Fruit fly (Drosophila melanogaster) whole organism, embryonic: Measurements from ENCODE around the gene grass.

Experiments
- ATbp ChIP-seq: fragments of 200-800 bp; sonication (Bioruptor generic); optimal IDR thresholded peaks from 2 replicates; lab custom pipeline; 2017; ENCODE audit warnings: missing biosample characterization, mild to moderate bottlenecking, missing genetic modification characterization, missing genetic modification reagents
- CG10267 ChIP-seq: fragments of 200-800 bp; sonication (Bioruptor generic); optimal IDR thresholded peaks from 2 replicates; lab custom pipeline; 2018; ENCODE audit warnings: missing biosample characterization, mild to moderate bottlenecking, missing genetic modification characterization, moderate library complexity
- CG10274 ChIP-seq: fragments of 200-800 bp; sonication (Bioruptor generic); optimal IDR thresholded peaks from 3 replicates; lab custom pipeline; 2017; ENCODE audit warnings: missing biosample characterization, mild to moderate bottlenecking, missing genetic modification characterization
- CG11247 ChIP-seq: fragments of 200-800 bp; sonication (Bioruptor generic); IDR thresholded peaks from 2 replicates; pipeline ENCODE4 v1.3.6; 2022; ENCODE audit warnings: missing biosample characterization, missing genetic modification characterization
- CG12219 ChIP-seq: fragments of 200-800 bp; sonication (Bioruptor generic); optimal IDR thresholded peaks from 3 replicates; lab custom pipeline; 2018; ENCODE audit warnings: missing biosample characterization, mild to moderate bottlenecking, missing genetic modification characterization
- CG13424 ChIP-seq: fragments of 200-800 bp; sonication (Bioruptor generic); optimal IDR thresholded peaks from 2 replicates; lab custom pipeline; 2019; ENCODE audit warnings: missing biosample characterization, mild to moderate bottlenecking, missing genetic modification characterization, moderate library complexity
- CG14014 ChIP-seq: fragments of 200-800 bp; sonication (Bioruptor generic); IDR thresholded peaks from 2 replicates; pipeline ENCODE4 v1.3.6; 2022; ENCODE audit warnings: missing biosample characterization, missing genetic modification characterization
- CG15601 ChIP-seq: fragments of 200-800 bp; sonication (Bioruptor generic); optimal IDR thresholded peaks from 3 replicates; lab custom pipeline; 2019; ENCODE audit warnings: missing biosample characterization, mild to moderate bottlenecking, missing genetic modification characterization, moderate library complexity
- CG17802 ChIP-seq: fragments of 200-800 bp; sonication (Bioruptor generic); optimal IDR thresholded peaks from 2 replicates; lab custom pipeline; 2018; ENCODE audit warnings: missing biosample characterization, mild to moderate bottlenecking, missing genetic modification characterization, moderate library complexity
- CG2120 ChIP-seq: fragments of 200-800 bp; sonication (Bioruptor generic); optimal IDR thresholded peaks from 3 replicates; lab custom pipeline; 2016; ENCODE audit warnings: missing biosample characterization, missing genetic modification characterization
- CG31388 ChIP-seq: fragments of 200-800 bp; sonication (Bioruptor generic); optimal IDR thresholded peaks from 2 replicates; lab custom pipeline; 2016; ENCODE audit warnings: missing biosample characterization, missing genetic modification characterization
- CG32767 ChIP-seq: fragments of 200-800 bp; sonication (Bioruptor generic); IDR thresholded peaks from 2 replicates; pipeline ENCODE4 v1.3.6; 2022; ENCODE audit warnings: missing biosample characterization, missing genetic modification characterization
- CG33213 ChIP-seq: fragments of 200-800 bp; sonication (Bioruptor generic); optimal IDR thresholded peaks from 3 replicates; lab custom pipeline; 2016; ENCODE audit warnings: missing biosample characterization, missing genetic modification characterization
- CG4282 ChIP-seq: fragments of 200-800 bp; sonication (Bioruptor generic); optimal IDR thresholded peaks from 2 replicates; lab custom pipeline; 2016; ENCODE audit warnings: missing biosample characterization, missing genetic modification characterization
- CG4730 ChIP-seq: fragments of 200-800 bp; sonication (Bioruptor generic); IDR thresholded peaks from 2 replicates; pipeline ENCODE4 v1.3.6; 2022; ENCODE audit warnings: missing biosample characterization, missing genetic modification characterization
- CG6683 ChIP-seq: fragments of 200-800 bp; sonication (Bioruptor generic); optimal IDR thresholded peaks from 2 replicates; lab custom pipeline; 2017; ENCODE audit warnings: missing biosample characterization, mild to moderate bottlenecking, missing genetic modification characterization, missing genetic modification reagents
- CG7987 ChIP-seq: fragments of 200-800 bp; sonication (Bioruptor generic); optimal IDR thresholded peaks from 2 replicates; lab custom pipeline; 2018; ENCODE audit warnings: missing biosample characterization, mild to moderate bottlenecking, missing genetic modification characterization, moderate library complexity
- CG9817 ChIP-seq: fragments of 200-800 bp; sonication (Bioruptor generic); optimal IDR thresholded peaks from 2 replicates; lab custom pipeline; 2018; ENCODE audit warnings: missing biosample characterization, mild to moderate bottlenecking, missing genetic modification characterization, moderate library complexity
- Fer1 ChIP-seq: fragments of 200-800 bp; sonication (Bioruptor generic); optimal IDR thresholded peaks from 2 replicates; lab custom pipeline; 2017; ENCODE audit warnings: missing biosample characterization, mild to moderate bottlenecking, missing genetic modification characterization
- Fer2 ChIP-seq: fragments of 200-800 bp; sonication (Bioruptor generic); optimal IDR thresholded peaks from 2 replicates; lab custom pipeline; 2018; ENCODE audit warnings: missing biosample characterization, mild to moderate bottlenecking, missing genetic modification characterization, moderate library complexity
- Hr39 ChIP-seq: fragments of >200 bp; optimal IDR thresholded peaks from 2 replicates; lab custom pipeline; 2017
- Hr51 ChIP-seq, 2 experiments: fragments of 200-800 bp; sonication (Bioruptor generic); optimal IDR thresholded peaks; 2 replicates in 1 of 2; 3 replicates in 1 of 2; lab custom pipeline; 2016 to 2018; ENCODE audit warnings: missing biosample characterization in 2 of 2, missing genetic modification characterization in 2 of 2, mild to moderate bottlenecking in 1 of 2, moderate library complexity in 1 of 2
- Lim3 ChIP-seq: fragments of 200-800 bp; sonication (Bioruptor generic); IDR thresholded peaks from 2 replicates; pipeline ENCODE4 v1.3.6; 2022; ENCODE audit warnings: missing biosample characterization, missing genetic modification characterization
- Lpt ChIP-seq: fragments of >200 bp; optimal IDR thresholded peaks from 2 replicates; lab custom pipeline; 2018; ENCODE audit warnings: missing biosample characterization, missing genetic modification characterization
- MTF-1 ChIP-seq: fragments of 200-800 bp; sonication (Bioruptor generic); optimal IDR thresholded peaks from 2 replicates; lab custom pipeline; 2018; ENCODE audit warnings: missing biosample characterization, mild to moderate bottlenecking, missing genetic modification characterization, borderline replicate concordance
- Meics ChIP-seq: fragments of 200-800 bp; sonication (Bioruptor generic); optimal IDR thresholded peaks from 2 replicates; lab custom pipeline; 2017; ENCODE audit warnings: missing biosample characterization, mild to moderate bottlenecking, missing genetic modification characterization
- Rfx ChIP-seq: fragments of 200-800 bp; sonication (Bioruptor generic); IDR thresholded peaks from 2 replicates; pipeline ENCODE4 v1.3.6; 2022; ENCODE audit warnings: missing biosample characterization, missing genetic modification characterization
- Sox102F ChIP-seq: fragments of 200-800 bp; sonication (Bioruptor generic); optimal IDR thresholded peaks from 2 replicates; lab custom pipeline; 2018; ENCODE audit warnings: missing biosample characterization, mild to moderate bottlenecking, missing genetic modification characterization, moderate library complexity
- Sry-δ ChIP-seq: fragments of 200-800 bp; sonication (Bioruptor generic); optimal IDR thresholded peaks from 2 replicates; lab custom pipeline; 2016; ENCODE audit warnings: missing biosample characterization, missing genetic modification characterization
- Xrp1 ChIP-seq: fragments of 200-800 bp; sonication (Bioruptor generic); IDR thresholded peaks from 2 replicates; pipeline ENCODE4 v1.3.6; 2022; ENCODE audit warnings: missing biosample characterization, missing genetic modification characterization
- ara ChIP-seq: fragments of 200-800 bp; sonication (Bioruptor generic); IDR thresholded peaks from 2 replicates; pipeline ENCODE4 v1.3.6; 2022; ENCODE audit warnings: missing biosample characterization, missing genetic modification characterization
- crc ChIP-seq: fragments of 200-800 bp; sonication (Bioruptor generic); optimal IDR thresholded peaks from 2 replicates; lab custom pipeline; 2016; ENCODE audit warnings: missing biosample characterization, missing genetic modification characterization
- crp ChIP-seq, 2 experiments: fragments of 200-800 bp; sonication (Bioruptor generic); optimal IDR thresholded peaks; 2 replicates in 1 of 2; 3 replicates in 1 of 2; lab custom pipeline; 2017; ENCODE audit warnings: missing biosample characterization in 2 of 2, missing genetic modification characterization in 2 of 2, mild to moderate bottlenecking in 1 of 2, moderate library complexity in 1 of 2
- emc ChIP-seq: fragments of 200-800 bp; sonication (Bioruptor generic); optimal IDR thresholded peaks from 2 replicates; lab custom pipeline; 2016; ENCODE audit warnings: missing biosample characterization, missing genetic modification characterization
- esg ChIP-seq: fragments of 200-800 bp; sonication (Bioruptor generic); conservative IDR thresholded peaks from 2 replicates; pipeline ENCODE4 v1.3.6; 2022; ENCODE audit warnings: missing biosample characterization, missing genetic modification characterization
- exex ChIP-seq: fragments of 200-800 bp; sonication (Bioruptor generic); optimal IDR thresholded peaks from 4 replicates; lab custom pipeline; 2018; ENCODE audit warnings: missing biosample characterization, mild to moderate bottlenecking, missing genetic modification characterization, moderate library complexity
- grau ChIP-seq: fragments of 200-800 bp; optimal IDR thresholded peaks from 3 replicates; lab custom pipeline; 2019; ENCODE audit warnings: missing biosample characterization, mild to moderate bottlenecking, missing genetic modification characterization, moderate library complexity
- gro ChIP-seq: fragments of 200-800 bp; sonication (Bioruptor generic); optimal IDR thresholded peaks from 2 replicates; lab custom pipeline; 2016; ENCODE audit warnings: missing biosample characterization, missing genetic modification characterization
- gsb ChIP-seq: fragments of 200-800 bp; sonication (Bioruptor generic); IDR thresholded peaks from 2 replicates; pipeline ENCODE4 v1.3.6; 2022; ENCODE audit warnings: missing biosample characterization, missing genetic modification characterization
- gsb-n ChIP-seq: fragments of 200-800 bp; sonication (Bioruptor generic); optimal IDR thresholded peaks from 3 replicates; lab custom pipeline; 2018; ENCODE audit warnings: missing biosample characterization, mild to moderate bottlenecking, missing genetic modification characterization
- kah ChIP-seq: fragments of 200-800 bp; sonication (Bioruptor generic); optimal IDR thresholded peaks from 2 replicates; lab custom pipeline; 2018; ENCODE audit warnings: missing biosample characterization, mild to moderate bottlenecking, missing genetic modification characterization
- pzg ChIP-seq: fragments of 200-800 bp; sonication (Bioruptor generic); optimal IDR thresholded peaks from 3 replicates; lab custom pipeline; 2018; ENCODE audit warnings: missing biosample characterization, mild to moderate bottlenecking, missing genetic modification characterization, moderate library complexity
- sd ChIP-seq: fragments of 200-800 bp; sonication (Bioruptor generic); optimal IDR thresholded peaks from 3 replicates; lab custom pipeline; 2018; ENCODE audit warnings: missing biosample characterization, mild to moderate bottlenecking, missing genetic modification characterization, moderate library complexity
- sob ChIP-seq: fragments of 200-800 bp; sonication (Bioruptor generic); IDR thresholded peaks from 2 replicates; pipeline ENCODE4 v1.3.6; 2022; ENCODE audit warnings: missing biosample characterization, missing genetic modification characterization
- stc ChIP-seq: fragments of 200-800 bp; sonication (Bioruptor generic); IDR thresholded peaks from 2 replicates; pipeline ENCODE4 v1.3.6; 2022; ENCODE audit warnings: missing biosample characterization, missing genetic modification characterization
- tgo ChIP-seq: fragments of 200-800 bp; sonication (Bioruptor generic); IDR thresholded peaks from 3 replicates; pipeline ENCODE4 v1.3.6; 2022; ENCODE audit warnings: missing biosample characterization, missing genetic modification characterization
- trem ChIP-seq: fragments of 200-800 bp; optimal IDR thresholded peaks from 3 replicates; lab custom pipeline; 2019; ENCODE audit warnings: missing biosample characterization, mild to moderate bottlenecking, missing genetic modification characterization, moderate library complexity
- trh ChIP-seq: fragments of 200-800 bp; sonication (Bioruptor generic); optimal IDR thresholded peaks from 2 replicates; lab custom pipeline; 2016; ENCODE audit warnings: missing biosample characterization, missing genetic modification characterization
- vfl ChIP-seq: fragments of 200-800 bp; sonication (Bioruptor generic); optimal IDR thresholded peaks from 2 replicates; lab custom pipeline; 2016; ENCODE audit warnings: missing biosample characterization, missing genetic modification characterization
- wek ChIP-seq: fragments of 200-800 bp; sonication (Bioruptor generic); optimal IDR thresholded peaks from 3 replicates; lab custom pipeline; 2018; ENCODE audit warnings: missing biosample characterization, mild to moderate bottlenecking, missing genetic modification characterization, moderate library complexity
- zfh2 ChIP-seq: fragments of 200-800 bp; sonication (Bioruptor generic); optimal IDR thresholded peaks from 2 replicates; lab custom pipeline; 2016; ENCODE audit warnings: missing biosample characterization, missing genetic modification characterization

The grass gene

dm6 chr3R:27131408-27131807 lies 26.3 kb upstream of the grass start (continued):
- TF ChIP-seq CG7987 (GFP tag; lab: Kevin White, UChicago) (peak; percentile 75), CG31388 (GFP tag; lab: Kevin White, UChicago) (no peak), CG33213 (GFP tag; lab: Kevin White, UChicago) (peak; percentile 19), CG12219 (GFP tag; lab: Kevin White, UChicago) (peak; percentile 16), trem (tag; lab: Kevin White, UChicago) (no peak), crp (GFP tag; optimal IDR thresholded peaks at IDR 0.05; lab: Kevin White, UChicago) (no peak), Xrp1 (peak; percentile 32; the same call in 1 of the 2 replicates), CG4730 (GFP tag; lab: Robert Waterston, UW) (no peak), CG9817 (tag; lab: Kevin White, UChicago) (peak; percentile 41), Hr51 (GFP tag; optimal IDR thresholded peaks at IDR 0.05; lab: Kevin White, UChicago) (peak in 1 of 2 experiments; percentile 23), stc (GFP tag; lab: Robert Waterston, UW) (peak; percentile 25; the same call in 1 of the 2 replicates), grau (tag; lab: Kevin White, UChicago) (peak; percentile 16), CG6683 (peak; percentile 49), sd (tag; lab: Kevin White, UChicago) (peak; percentile 7), crc (peak; percentile 38), sob (GFP tag; lab: Robert Waterston, UW) (peak; percentile 47; the same call in 1 of the 2 replicates), exex (peak; percentile 40), Meics (GFP tag; lab: Kevin White, UChicago) (peak; percentile 64), emc (GFP tag; lab: Kevin White, UChicago) (peak; percentile 34), CG4282 (GFP tag; lab: Kevin White, UChicago) (peak; percentile 3), ATbp (GFP tag; lab: Kevin White, UChicago) (peak; percentile 63), CG2120 (peak; percentile 75), CG13424 (peak; percentile 18), CG17802 (no peak), CG10267 (tag; lab: Kevin White, UChicago) (no peak), pzg (GFP tag; lab: Kevin White, UChicago) (peak; percentile 9), gsb (no peak), gro (GFP tag; lab: Kevin White, UChicago) (peak; percentile 73), Sox102F (peak; percentile 33), Lpt (GFP tag; lab: Kevin White, UChicago) (no peak), ara (GFP tag; lab: Robert Waterston, UW) (no peak), CG14014 (GFP tag; lab: Robert Waterston, UW) (peak; percentile 73; the same call in 1 of the 2 replicates), Fer2 (peak; percentile 13), tgo (GFP tag; lab: Robert Waterston, UW) (no peak), CG32767 (GFP tag; lab: Robert Waterston, UW) (0 out of 2 replicates have a peak, but pooled peaks have one; percentile 32), kah (GFP tag; lab: Kevin White, UChicago) (no peak), CG10274 (peak; percentile 25), vfl (GFP tag; lab: Kevin White, UChicago) (peak; percentile 24), trh (GFP tag; lab: Kevin White, UChicago) (no peak), gsb-n (tag; lab: Kevin White, UChicago) (no peak), wek (peak; percentile 58), Fer1 (GFP tag; lab: Kevin White, UChicago) (peak; percentile 78), CG15601 (tag; lab: Kevin White, UChicago) (peak; percentile 64), Lim3 (0 out of 2 replicates have a peak, but pooled peaks have one; percentile 20), esg (GFP tag; lab: Robert Waterston, UW) (no peak), Sry-δ (GFP tag; lab: Kevin White, UChicago) (peak; percentile 2), MTF-1 (GFP tag; lab: Kevin White, UChicago) (peak; percentile 9), Hr39 (lab: Kevin White, UChicago) (no peak), CG11247 (GFP tag; lab: Robert Waterston, UW) (peak; percentile 48; the same call in 1 of the 2 replicates), Rfx (GFP tag; lab: Robert Waterston, UW) (peak; percentile 77), zfh2 (GFP tag; lab: Kevin White, UChicago) (peak; percentile 47)
